Worm (Caenorhabditis elegans) whole organism, late embryonic: ENCODE data around the gene appg-1.

ENCODE experiments used
- C38D4.7 ChIP-seq: fragments of 200-800 bp; sonication (Bioruptor generic); optimal IDR thresholded peaks from 2 replicates; lab custom pipeline; 2018; ENCODE audit warnings: mild to moderate bottlenecking, missing genetic modification characterization, moderate library complexity, missing compliant biosample characterization
- F13H6.1 ChIP-seq: sonication (generic microtip); optimal IDR thresholded peaks from 2 replicates; lab custom pipeline; 2016; ENCODE audit warnings: missing genetic modification characterization, missing compliant biosample characterization
- K02D7.2 ChIP-seq: sonication (generic microtip); optimal IDR thresholded peaks from 2 replicates; lab custom pipeline; 2017; ENCODE audit warnings: mild to moderate bottlenecking, missing genetic modification characterization, missing compliant biosample characterization
- K09A11.1 ChIP-seq: sonication (generic microtip); optimal IDR thresholded peaks from 2 replicates; lab custom pipeline; 2017; ENCODE audit warnings: antibody characterized with exemption, mild to moderate bottlenecking, missing genetic modification characterization, missing compliant biosample characterization; ENCODE audit not compliant: insufficient read depth
- T23F11.4 ChIP-seq: fragments of 200-800 bp; sonication (Bioruptor generic); optimal IDR thresholded peaks from 2 replicates; lab custom pipeline; 2018; ENCODE audit warnings: mild to moderate bottlenecking, missing genetic modification characterization, missing compliant biosample characterization
- ceh-14 ChIP-seq: sonication (generic microtip); optimal IDR thresholded peaks from 2 replicates; lab custom pipeline; 2016; ENCODE audit warnings: missing genotype, missing genetic modification characterization, missing compliant biosample characterization
- ceh-18 ChIP-seq: sonication (generic microtip); optimal IDR thresholded peaks from 2 replicates; lab custom pipeline; 2016; ENCODE audit warnings: missing genetic modification characterization, missing compliant biosample characterization
- ceh-2 ChIP-seq: sonication (generic microtip); optimal IDR thresholded peaks from 2 replicates; lab custom pipeline; 2016; ENCODE audit warnings: missing genotype, missing genetic modification characterization, missing compliant biosample characterization
- ceh-22 ChIP-seq: sonication (generic microtip); optimal IDR thresholded peaks from 2 replicates; lab custom pipeline; 2017; ENCODE audit warnings: missing biosample characterization, missing genetic modification characterization
- ceh-24 ChIP-seq: sonication (generic microtip); optimal IDR thresholded peaks from 2 replicates; lab custom pipeline; 2016; ENCODE audit warnings: mild to moderate bottlenecking, missing genetic modification characterization, missing compliant biosample characterization
- ceh-30 ChIP-seq: fragments of 150-350 bp; optimal IDR thresholded peaks from 2 replicates; lab custom pipeline; 2014; ENCODE audit warnings: missing biosample characterization, missing genetic modification characterization
- ceh-31 ChIP-seq: sonication (generic microtip); optimal IDR thresholded peaks from 2 replicates; lab custom pipeline; 2016; ENCODE audit warnings: missing genetic modification characterization, missing compliant biosample characterization
- ceh-45 ChIP-seq: fragments of 200-800 bp; sonication (Bioruptor generic); IDR thresholded peaks from 2 replicates; pipeline ENCODE4 v1.3.6; 2022; ENCODE audit warnings: missing genetic modification reagents, missing genetic modification characterization, missing compliant biosample characterization
- ceh-48 ChIP-seq: sonication (generic microtip); optimal IDR thresholded peaks from 2 replicates; lab custom pipeline; 2016; ENCODE audit warnings: missing genetic modification characterization, inconsistent platforms, missing compliant biosample characterization
- ceh-6 ChIP-seq: fragments of 200-800 bp; sonication (Bioruptor generic); optimal IDR thresholded peaks from 2 replicates; lab custom pipeline; 2018; ENCODE audit warnings: mild to moderate bottlenecking, missing genetic modification characterization, missing compliant biosample characterization
- dve-1 ChIP-seq: sonication (generic microtip); optimal IDR thresholded peaks from 2 replicates; lab custom pipeline; 2017; ENCODE audit warnings: antibody characterized with exemption, mild to moderate bottlenecking, missing genetic modification characterization, missing compliant biosample characterization
- elt-2 ChIP-seq: sonication (generic microtip); optimal IDR thresholded peaks from 2 replicates; lab custom pipeline; 2016; ENCODE audit warnings: missing genetic modification reagents, missing genetic modification characterization, missing compliant biosample characterization
- elt-4 ChIP-seq: sonication (generic microtip); optimal IDR thresholded peaks from 2 replicates; lab custom pipeline; 2016; ENCODE audit warnings: missing genetic modification characterization, missing compliant biosample characterization
- ets-4 ChIP-seq: sonication (generic microtip); optimal IDR thresholded peaks from 2 replicates; lab custom pipeline; 2016; ENCODE audit warnings: missing genetic modification characterization, missing compliant biosample characterization
- eyg-1 ChIP-seq: sonication (generic microtip); optimal IDR thresholded peaks from 2 replicates; lab custom pipeline; 2016; ENCODE audit warnings: missing genotype, missing genetic modification characterization, missing compliant biosample characterization
- fax-1 ChIP-seq: sonication (generic microtip); optimal IDR thresholded peaks from 2 replicates; lab custom pipeline; 2016; ENCODE audit warnings: missing genotype, missing genetic modification characterization, missing compliant biosample characterization
- fkh-10 ChIP-seq: fragments of 150-350 bp; optimal IDR thresholded peaks from 2 replicates; lab custom pipeline; 2014; ENCODE audit warnings: missing biosample characterization, missing genetic modification reagents, missing genetic modification characterization
- gmeb-2 ChIP-seq: sonication (generic microtip); optimal IDR thresholded peaks from 2 replicates; lab custom pipeline; 2016; ENCODE audit warnings: missing genetic modification characterization, inconsistent platforms, missing compliant biosample characterization
- hlh-13 ChIP-seq: fragments of 200-800 bp; sonication (Bioruptor generic); optimal IDR thresholded peaks from 2 replicates; lab custom pipeline; 2018; ENCODE audit warnings: mild to moderate bottlenecking, missing genetic modification characterization, missing compliant biosample characterization
- hlh-15 ChIP-seq: sonication (generic microtip); optimal IDR thresholded peaks from 2 replicates; lab custom pipeline; 2016; ENCODE audit warnings: missing genetic modification characterization, missing compliant biosample characterization
- hlh-30 ChIP-seq: sonication (generic microtip); optimal IDR thresholded peaks from 2 replicates; lab custom pipeline; 2017; ENCODE audit warnings: antibody characterized with exemption, missing genetic modification characterization, missing compliant biosample characterization; ENCODE audit not compliant: insufficient read depth
- lim-6 ChIP-seq: sonication (generic microtip); optimal IDR thresholded peaks from 2 replicates; lab custom pipeline; 2016; ENCODE audit warnings: missing genetic modification characterization, missing compliant biosample characterization
- nfya-1 ChIP-seq: sonication (generic microtip); optimal IDR thresholded peaks from 2 replicates; lab custom pipeline; 2017; ENCODE audit warnings: missing genetic modification characterization, mild to moderate bottlenecking, missing compliant biosample characterization, antibody characterized with exemption, moderate library complexity
- nhr-232 ChIP-seq: sonication (generic microtip); optimal IDR thresholded peaks from 2 replicates; lab custom pipeline; 2016; ENCODE audit warnings: missing genetic modification characterization, missing compliant biosample characterization
- odd-2 ChIP-seq: sonication (generic microtip); optimal IDR thresholded peaks from 2 replicates; lab custom pipeline; 2017; ENCODE audit warnings: antibody characterized with exemption, mild to moderate bottlenecking, missing genetic modification characterization, missing compliant biosample characterization
- pag-3 ChIP-seq: sonication (generic microtip); optimal IDR thresholded peaks from 2 replicates; lab custom pipeline; 2016; ENCODE audit warnings: missing compliant biosample characterization, missing genetic modification characterization, borderline replicate concordance
- pat-9 ChIP-seq: fragments of 200-800 bp; sonication (Bioruptor generic); optimal IDR thresholded peaks from 2 replicates; lab custom pipeline; 2018; ENCODE audit warnings: mild to moderate bottlenecking, missing genetic modification characterization, moderate library complexity, missing compliant biosample characterization
- pha-2 ChIP-seq: sonication (generic microtip); optimal IDR thresholded peaks from 2 replicates; lab custom pipeline; 2017; ENCODE audit warnings: mild to moderate bottlenecking, missing genetic modification characterization, missing compliant biosample characterization
- pqm-1 ChIP-seq: sonication (generic microtip); optimal IDR thresholded peaks from 2 replicates; lab custom pipeline; 2016; ENCODE audit warnings: missing genetic modification characterization, missing compliant biosample characterization
- pros-1 ChIP-seq: fragments of 150-350 bp; optimal IDR thresholded peaks from 2 replicates; lab custom pipeline; 2014; ENCODE audit warnings: missing biosample characterization, missing genetic modification reagents, missing genetic modification characterization
- rnt-1 ChIP-seq: sonication (generic microtip); optimal IDR thresholded peaks from 2 replicates; lab custom pipeline; 2016; ENCODE audit warnings: missing genetic modification characterization, missing compliant biosample characterization
- sdc-2 ChIP-seq: sonication (generic microtip); optimal IDR thresholded peaks from 2 replicates; lab custom pipeline; 2016; ENCODE audit warnings: missing genotype, missing genetic modification characterization, missing compliant biosample characterization
- sox-2 ChIP-seq: fragments of 200-800 bp; sonication (Bioruptor generic); IDR thresholded peaks from 2 replicates; pipeline ENCODE4 v1.3.6; 2022; ENCODE audit warnings: missing genetic modification reagents, missing genetic modification characterization, missing compliant biosample characterization
- tbx-2 ChIP-seq: sonication (generic microtip); optimal IDR thresholded peaks from 2 replicates; lab custom pipeline; 2016; ENCODE audit warnings: missing genetic modification characterization, missing compliant biosample characterization
- ttx-3 ChIP-seq: sonication (generic microtip); optimal IDR thresholded peaks from 2 replicates; lab custom pipeline; 2016; ENCODE audit warnings: missing genetic modification reagents, missing genetic modification characterization, missing compliant biosample characterization
- unc-3 ChIP-seq, 2 experiments: fragments of 200-800 bp in 1 of 2; sonication (Bioruptor generic) in 1 of 2; sonication (generic microtip) in 1 of 2; conservative IDR thresholded peaks in 1 of 2; optimal IDR thresholded peaks in 1 of 2; 2 replicates each; pipeline versions ENCODE4 v1.3.6 to Lab custom; 2016 to 2022; ENCODE audit warnings: missing compliant biosample characterization in 2 of 2, missing genetic modification characterization in 2 of 2, missing genetic modification reagents in 1 of 2
- unc-42 ChIP-seq: sonication (generic microtip); optimal IDR thresholded peaks from 2 replicates; lab custom pipeline; 2016; ENCODE audit warnings: missing genotype, missing genetic modification characterization, missing compliant biosample characterization
- unc-55 ChIP-seq: sonication (generic microtip); optimal IDR thresholded peaks from 2 replicates; lab custom pipeline; 2017; ENCODE audit warnings: missing biosample characterization, missing genetic modification reagents, missing genetic modification characterization
- unc-86 ChIP-seq: sonication (generic microtip); optimal IDR thresholded peaks from 2 replicates; lab custom pipeline; 2016; ENCODE audit warnings: missing genetic modification characterization, missing compliant biosample characterization
- ztf-16 ChIP-seq: sonication (generic microtip); optimal IDR thresholded peaks from 2 replicates; lab custom pipeline; 2017; ENCODE audit warnings: missing genetic modification characterization, missing compliant biosample characterization

The appg-1 gene

DNA sequence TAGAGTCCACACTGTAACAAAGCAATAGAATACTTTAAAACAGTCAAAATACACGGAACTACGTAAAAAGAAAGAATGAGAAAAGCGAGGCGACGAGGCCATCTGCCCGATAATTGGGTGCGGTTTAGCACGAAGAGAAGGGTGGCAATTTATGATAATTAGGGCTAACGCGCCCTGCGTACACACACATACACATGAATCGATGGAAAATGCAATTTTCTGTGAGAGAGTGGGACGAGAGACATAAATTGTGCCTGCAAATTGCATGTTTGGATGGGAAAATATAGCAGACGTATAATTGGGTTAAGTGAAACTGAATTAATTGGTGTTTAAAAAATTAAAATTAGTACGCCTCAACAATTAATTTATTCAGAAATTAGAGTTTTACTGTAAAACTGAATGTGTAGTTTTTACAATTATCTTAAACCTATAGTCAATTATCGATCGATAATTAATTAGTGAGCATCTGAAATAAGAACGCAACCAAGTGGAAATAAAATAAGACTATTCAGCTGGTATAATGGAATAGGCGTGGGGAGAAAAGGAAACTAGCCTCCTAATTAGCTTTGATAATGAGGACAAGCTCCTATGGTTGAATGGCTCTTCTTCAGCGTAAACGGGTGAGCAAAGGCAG lies 47.8 kb downstream of the appg-1 start:
- peak; percentile 37 for TF ChIP-seq tbx-2
- TF ChIP-seq ceh-14, result peak; percentile 64
- peak; percentile 99 for TF ChIP-seq unc-42 (tag; lab: Kevin White, UChicago)
- TF ChIP-seq ceh-6, result no peak
- peak; percentile 20 for TF ChIP-seq nfya-1
- TF ChIP-seq ceh-31, result peak; percentile 84
- TF ChIP-seq fax-1 (tag; lab: Kevin White, UChicago), result no peak
- TF ChIP-seq pag-3 (tag; lab: Kevin White, UChicago), result no peak
- peak; percentile 66 for TF ChIP-seq ttx-3

DNA sequence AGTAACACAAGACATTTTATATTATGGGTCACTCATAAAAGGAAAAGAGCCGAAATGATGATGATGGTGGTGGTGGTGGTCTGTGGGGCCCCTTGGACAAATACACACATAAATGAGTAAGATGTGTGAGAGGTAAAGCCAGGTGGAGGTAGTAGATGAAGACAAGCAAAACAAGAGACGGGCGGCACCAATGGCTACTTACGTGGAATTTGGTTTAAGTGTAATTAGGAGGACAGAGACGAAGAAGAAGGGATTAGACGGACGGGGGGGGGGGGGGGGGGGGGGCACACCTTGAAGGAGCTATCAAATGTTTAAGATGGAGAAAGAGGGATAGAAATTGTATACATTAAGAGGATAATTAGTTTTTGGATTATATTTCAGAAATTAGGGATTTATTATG lies 48.9 kb downstream of the appg-1 start:
- TF ChIP-seq ets-4 (tag; lab: Kevin White, UChicago), result no peak
- no peak for TF ChIP-seq ztf-16 (tag; lab: Kevin White, UChicago)

DNA sequence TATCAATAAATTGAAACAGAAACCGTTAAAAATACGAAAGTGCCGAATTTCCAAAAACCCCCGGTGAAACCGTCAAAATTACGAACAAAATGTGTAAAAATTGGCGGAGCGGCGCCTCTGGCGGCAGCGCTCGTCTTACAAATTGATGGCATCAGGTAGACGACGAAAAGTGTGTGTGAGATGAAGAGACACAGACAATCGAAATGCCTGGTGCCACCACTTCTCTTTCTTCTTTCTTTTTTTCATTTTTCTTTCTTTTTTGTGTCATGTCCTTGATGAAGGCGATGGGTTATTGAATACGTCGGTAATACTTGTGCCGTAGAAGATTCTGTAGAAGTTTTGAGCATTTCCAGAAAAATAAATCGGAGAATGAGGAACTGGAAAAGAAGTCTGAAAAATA lies 52.1 kb downstream of the appg-1 start:
- no peak for TF ChIP-seq sdc-2 (tag; lab: Kevin White, UChicago)
- TF ChIP-seq pha-2, result no peak
- TF ChIP-seq dve-1 (tag; lab: Kevin White, UChicago), result no peak
- TF ChIP-seq elt-2, result no peak
- TF ChIP-seq eyg-1 (tag; lab: Kevin White, UChicago), result no peak
- TF ChIP-seq F13H6.1 (tag; lab: Kevin White, UChicago), result no peak
- no peak for TF ChIP-seq rnt-1 (tag; lab: Kevin White, UChicago)
- no peak for TF ChIP-seq elt-4 (tag; lab: Kevin White, UChicago)
- TF ChIP-seq ceh-30 (tag; lab: Kevin White, UChicago), result no peak
- no peak for TF ChIP-seq ceh-45
- no peak for TF ChIP-seq ceh-48 (tag; lab: Kevin White, UChicago)
- TF ChIP-seq ztf-16 (tag; lab: Kevin White, UChicago), result no peak
- TF ChIP-seq nhr-232 (tag; lab: Kevin White, UChicago), result no peak
- TF ChIP-seq ceh-14, result no peak
- TF ChIP-seq gmeb-2 (tag; lab: Kevin White, UChicago), result no peak
- no peak for TF ChIP-seq hlh-15 (tag; lab: Kevin White, UChicago)
- TF ChIP-seq unc-86 (tag; lab: Kevin White, UChicago), result no peak
- no peak for TF ChIP-seq T23F11.4 (GFP tag; lab: Kevin White, UChicago)
- TF ChIP-seq odd-2 (tag; lab: Kevin White, UChicago), result no peak
- TF ChIP-seq fkh-10, result no peak
- TF ChIP-seq, all 69 proteins: peak for 0

DNA sequence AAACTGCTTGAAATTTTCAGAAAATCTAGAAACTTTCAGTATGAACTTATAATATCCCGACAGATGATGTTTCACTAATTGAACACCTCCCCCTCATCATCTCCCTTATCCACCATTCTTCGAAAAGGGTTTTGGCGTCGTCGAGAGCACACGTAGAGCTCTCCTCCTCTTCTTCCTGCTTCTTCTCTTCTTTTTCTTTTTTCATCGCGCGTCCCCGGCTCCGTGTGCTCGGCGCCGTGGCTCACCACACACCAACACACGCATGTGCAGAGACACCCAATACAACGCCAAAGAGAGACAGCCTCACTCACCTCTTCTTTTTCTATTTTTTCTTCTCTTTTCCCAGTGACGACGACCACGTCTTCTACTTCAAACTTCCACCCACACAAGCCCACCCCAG lies 53.7 kb downstream of the appg-1 start:
- TF ChIP-seq pros-1 (tag; lab: Kevin White, UChicago) (no peak), ceh-18 (no peak), C38D4.7 (no peak), ceh-45 (no peak), rnt-1 (tag; lab: Kevin White, UChicago) (no peak)
- TF ChIP-seq, all 69 proteins: peak for 0

DNA sequence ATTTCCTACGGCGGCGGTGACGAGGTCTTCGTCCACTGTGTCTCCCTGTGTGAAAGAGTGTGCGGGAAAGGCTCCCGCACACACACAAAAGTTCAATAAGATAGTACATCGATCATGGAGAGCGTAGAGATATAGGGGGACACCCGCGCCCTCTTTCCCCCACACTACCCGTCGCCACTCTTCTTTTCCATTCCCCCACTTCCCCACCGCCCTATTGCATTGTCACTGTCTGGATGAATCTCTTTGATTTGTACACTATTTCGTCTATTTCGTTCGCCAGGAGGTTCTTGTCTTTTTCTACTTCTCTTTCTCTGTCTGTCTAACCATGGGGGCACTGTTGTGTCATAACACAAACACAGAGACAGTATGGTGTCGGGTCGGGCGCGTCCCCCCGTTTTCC lies 56.4 kb downstream of the appg-1 start:
- TF ChIP-seq ceh-22 (tag; lab: Kevin White, UChicago) (no peak), nfya-1 (peak; percentile 71), dve-1 (tag; lab: Kevin White, UChicago) (peak; percentile 29), ceh-31 (peak; percentile 33), ceh-2 (peak; percentile 28), unc-3 (GFP tag; conservative IDR thresholded peaks at IDR 0.05; lab: Robert Waterston, UW) (no peak), unc-3 (tag; optimal IDR thresholded peaks at IDR 0.05; lab: Kevin White, UChicago) (no peak), unc-55 (GFP tag; lab: Kevin White, UChicago) (peak; percentile 62), pat-9 (no peak), K09A11.1 (tag; lab: Kevin White, UChicago) (no peak), ztf-16 (tag; lab: Kevin White, UChicago) (peak; percentile 6), hlh-30 (tag; lab: Kevin White, UChicago) (peak; percentile 9), ceh-24 (tag; lab: Kevin White, UChicago) (no peak), ceh-18 (peak; percentile 58), pqm-1 (tag; lab: Kevin White, UChicago) (no peak), hlh-13 (GFP tag; lab: Kevin White, UChicago) (no peak), K02D7.2 (tag; lab: Kevin White, UChicago) (no peak), lim-6 (no peak), sox-2 (no peak)
